Worm (Caenorhabditis elegans) whole organism, L1 larva: ENCODE measurements around the gene lbp-2.

Experiments used
- mdl-1 ChIP-seq, 2 experiments: fragments of 150-350 bp; optimal IDR thresholded peaks; 2 replicates each; lab custom pipeline; 2014 to 2017; ENCODE audit warnings: missing biosample characterization in 2 of 2, missing genetic modification characterization in 2 of 2, inconsistent platforms in 1 of 2
- nhr-28 ChIP-seq: fragments of 150-350 bp; optimal IDR thresholded peaks from 2 replicates; lab custom pipeline; 2014; ENCODE audit warnings: missing biosample characterization, missing genetic modification characterization
- nhr-84 ChIP-seq: sonication (generic microtip); optimal IDR thresholded peaks from 2 replicates; lab custom pipeline; 2017; ENCODE audit warnings: missing biosample characterization, missing genetic modification characterization
- snpc-4 ChIP-seq: fragments of 150-350 bp; optimal IDR thresholded peaks from 2 replicates; lab custom pipeline; 2014; ENCODE audit warnings: missing biosample characterization, missing genetic modification characterization
- zag-1 ChIP-seq: fragments of 150-350 bp; optimal IDR thresholded peaks from 2 replicates; lab custom pipeline; 2014; ENCODE audit warnings: missing biosample characterization, missing genetic modification characterization

DNA sequence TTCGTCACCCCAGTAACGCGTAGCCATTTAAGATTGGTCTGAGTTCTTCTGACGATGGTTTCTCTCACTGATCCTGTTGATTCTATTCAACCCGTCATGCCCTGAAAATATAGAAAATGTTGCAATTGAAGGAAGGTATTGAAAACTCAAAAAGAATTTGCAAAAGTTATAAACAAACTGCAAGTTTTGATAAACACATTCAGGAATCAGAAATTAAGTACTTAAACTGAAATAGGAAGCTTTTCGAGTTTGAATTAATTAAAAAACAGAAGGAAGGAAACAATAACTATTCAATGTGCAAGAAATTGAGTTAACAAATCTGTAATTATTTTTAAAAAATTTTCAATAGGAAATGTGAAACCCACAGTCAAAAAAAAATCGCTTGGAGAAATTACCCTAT, 40.1 kb upstream of the lbp-2 start, which contains the start of gene rgl-1:
- no peak for TF ChIP-seq nhr-84 (tag; lab: Kevin White, UChicago)
- TF ChIP-seq snpc-4 (tag; lab: Kevin White, UChicago) = no peak
- TF ChIP-seq nhr-28 (tag; lab: Kevin White, UChicago) = no peak
- no peak for TF ChIP-seq mdl-1 (tag; optimal IDR thresholded peaks at IDR 0.05; lab: Kevin White, UChicago)
- TF ChIP-seq zag-1 (tag; lab: Kevin White, UChicago) = no peak
